Worm (Caenorhabditis elegans) whole organism, L4 larva: ENCODE data around the gene set-16.
A peak's percentile ranks its signal among the peaks of the same experiment; 100 is the strongest.

Experiments
- F37D6.2 ChIP-seq: sonication (generic microtip); optimal IDR thresholded peaks from 2 replicates; lab custom pipeline; 2016; ENCODE audit warnings: mild to moderate bottlenecking, missing genetic modification characterization, missing compliant biosample characterization
- F49E8.2 ChIP-seq: sonication (generic microtip); optimal IDR thresholded peaks from 2 replicates; lab custom pipeline; 2016; ENCODE audit warnings: missing compliant biosample characterization, mild to moderate bottlenecking, missing genetic modification characterization, borderline replicate concordance
- R02D3.7 ChIP-seq: fragments of 150-350 bp; sonication (generic microtip); optimal IDR thresholded peaks from 3 replicates; lab custom pipeline; 2014; ENCODE audit warnings: missing biosample characterization, missing genetic modification characterization
- T20F7.1 ChIP-seq: fragments of 200-800 bp; sonication (Bioruptor generic); optimal IDR thresholded peaks from 2 replicates; lab custom pipeline; 2018; ENCODE audit warnings: mild to moderate bottlenecking, missing genetic modification characterization, missing compliant biosample characterization
- Y105C5A.15 ChIP-seq: fragments of 200-800 bp; sonication (Bioruptor generic); IDR thresholded peaks from 2 replicates; pipeline ENCODE4 v1.3.6; 2022; ENCODE audit warnings: missing genetic modification characterization, missing compliant biosample characterization
- Y48G9A.11 ChIP-seq: fragments of 200-800 bp; sonication (Bioruptor generic); IDR thresholded peaks from 2 replicates; pipeline ENCODE4 v1.3.6; 2022; ENCODE audit warnings: missing genetic modification reagents, missing genetic modification characterization, missing compliant biosample characterization
- aly-2 ChIP-seq: sonication (generic microtip); optimal IDR thresholded peaks from 2 replicates; lab custom pipeline; 2018; ENCODE audit warnings: missing biosample characterization, missing genetic modification characterization
- ces-1 ChIP-seq: fragments of 150-350 bp; sonication (generic microtip); optimal IDR thresholded peaks from 4 replicates; lab custom pipeline; 2014; ENCODE audit warnings: missing biosample characterization, missing genetic modification reagents, missing genetic modification characterization
- cey-2 ChIP-seq: sonication (generic microtip); optimal IDR thresholded peaks from 3 replicates; lab custom pipeline; 2017; ENCODE audit warnings: missing genetic modification characterization, mild to moderate bottlenecking, missing compliant biosample characterization, antibody characterized with exemption, borderline replicate concordance; ENCODE audit not compliant: insufficient read depth
- ctbp-1 ChIP-seq: fragments of 200-800 bp; sonication (Bioruptor generic); IDR thresholded peaks from 2 replicates; pipeline ENCODE4 v1.3.6; 2022; ENCODE audit warnings: missing genetic modification reagents, missing genetic modification characterization, missing compliant biosample characterization
- daf-12 ChIP-seq: fragments of 150-350 bp; optimal IDR thresholded peaks from 2 replicates; lab custom pipeline; 2014; ENCODE audit warnings: missing biosample characterization, missing genetic modification reagents, missing genetic modification characterization
- daf-19 ChIP-seq: fragments of 200-800 bp; sonication (Bioruptor generic); conservative IDR thresholded peaks from 2 replicates; pipeline ENCODE4 v1.3.6; 2022; ENCODE audit warnings: missing genetic modification characterization, missing compliant biosample characterization
- dmd-6 ChIP-seq: fragments of 200-800 bp; sonication (Bioruptor generic); IDR thresholded peaks from 2 replicates; pipeline ENCODE4 v1.3.6; 2022; ENCODE audit warnings: missing genetic modification reagents, missing genetic modification characterization, missing compliant biosample characterization
- egl-43 ChIP-seq: fragments of 200-800 bp; sonication (Bioruptor generic); IDR thresholded peaks from 2 replicates; pipeline ENCODE4 v1.3.6; 2022; ENCODE audit warnings: missing genetic modification reagents, missing genetic modification characterization, missing compliant biosample characterization
- fkh-10 ChIP-seq: fragments of 150-350 bp; optimal IDR thresholded peaks from 2 replicates; lab custom pipeline; 2014; ENCODE audit warnings: missing biosample characterization, missing genetic modification reagents, missing genetic modification characterization
- fos-1 ChIP-seq: fragments of 150-350 bp; optimal IDR thresholded peaks from 2 replicates; lab custom pipeline; 2014; ENCODE audit warnings: missing biosample characterization, missing genetic modification characterization
- hlh-30 ChIP-seq: sonication (generic microtip); optimal IDR thresholded peaks from 2 replicates; lab custom pipeline; 2017; ENCODE audit warnings: antibody characterized with exemption, mild to moderate bottlenecking, missing genetic modification characterization, missing compliant biosample characterization; ENCODE audit not compliant: insufficient read depth
- jun-1 ChIP-seq: fragments of 150-350 bp; optimal IDR thresholded peaks from 2 replicates; lab custom pipeline; 2014; ENCODE audit warnings: missing biosample characterization, missing genetic modification reagents, missing genetic modification characterization
- lim-7 ChIP-seq: fragments of 200-800 bp; sonication (Bioruptor generic); IDR thresholded peaks from 2 replicates; pipeline ENCODE4 v1.3.6; 2022; ENCODE audit warnings: missing genetic modification characterization, missing compliant biosample characterization
- lin-1 ChIP-seq: fragments of 200-800 bp; sonication (Bioruptor generic); IDR thresholded peaks from 2 replicates; pipeline ENCODE4 v1.3.6; 2022; ENCODE audit warnings: missing genetic modification reagents, missing genetic modification characterization, missing compliant biosample characterization
- lin-38 ChIP-seq: fragments of 200-800 bp; sonication (Bioruptor generic); IDR thresholded peaks from 2 replicates; pipeline ENCODE4 v1.3.6; 2022; ENCODE audit warnings: missing genetic modification reagents, missing genetic modification characterization, missing compliant biosample characterization
- lsy-2 ChIP-seq, 2 experiments: fragments of 150-350 bp in 1 of 2; sonication (generic microtip) in 1 of 2; optimal IDR thresholded peaks; 2 replicates each; lab custom pipeline; 2014 to 2017; ENCODE audit warnings: missing biosample characterization in 2 of 2, missing genetic modification characterization in 2 of 2
- madf-5 ChIP-seq, 2 experiments: fragments of 200-800 bp; sonication (Bioruptor generic); IDR thresholded peaks; 2 replicates each; pipeline ENCODE4 v1.3.6; 2022; ENCODE audit warnings: missing compliant biosample characterization in 2 of 2, missing genetic modification characterization in 2 of 2
- madf-9 ChIP-seq: fragments of 200-800 bp; sonication (Bioruptor generic); conservative IDR thresholded peaks from 2 replicates; pipeline ENCODE4 v1.3.6; 2022; ENCODE audit warnings: missing genetic modification reagents, missing genetic modification characterization, missing compliant biosample characterization
- mdl-1 ChIP-seq, 2 experiments: fragments of 150-350 bp in 1 of 2; sonication (generic microtip) in 1 of 2; optimal IDR thresholded peaks; 2 replicates each; lab custom pipeline; 2014 to 2017; ENCODE audit warnings: missing biosample characterization in 2 of 2, missing genetic modification characterization in 2 of 2
- mes-2 ChIP-seq: sonication (generic microtip); optimal IDR thresholded peaks from 2 replicates; lab custom pipeline; 2016; ENCODE audit warnings: missing genotype, mild to moderate bottlenecking, missing genetic modification characterization, missing compliant biosample characterization; ENCODE audit not compliant: poor library complexity, severe bottlenecking
- mxl-2 ChIP-seq: fragments of 200-800 bp; sonication (Bioruptor generic); conservative IDR thresholded peaks from 2 replicates; pipeline ENCODE4 v1.3.6; 2022; ENCODE audit warnings: missing genetic modification reagents, missing genetic modification characterization, missing compliant biosample characterization
- mxl-3 ChIP-seq: fragments of 200-800 bp; sonication (Bioruptor generic); optimal IDR thresholded peaks from 2 replicates; lab custom pipeline; 2018; ENCODE audit warnings: mild to moderate bottlenecking, missing genetic modification characterization, missing compliant biosample characterization
- nhr-111 ChIP-seq: fragments of 200-800 bp; sonication (Bioruptor generic); optimal IDR thresholded peaks from 2 replicates; lab custom pipeline; 2018; ENCODE audit warnings: mild to moderate bottlenecking, missing genetic modification characterization, missing compliant biosample characterization
- nhr-28 ChIP-seq: fragments of 150-350 bp; optimal IDR thresholded peaks from 2 replicates; lab custom pipeline; 2014; ENCODE audit warnings: missing biosample characterization, missing genetic modification characterization
- nhr-48 ChIP-seq: sonication (generic microtip); optimal IDR thresholded peaks from 2 replicates; lab custom pipeline; 2016; ENCODE audit warnings: mild to moderate bottlenecking, missing genetic modification characterization, missing compliant biosample characterization
- nhr-6 ChIP-seq: fragments of 150-350 bp; optimal IDR thresholded peaks from 2 replicates; lab custom pipeline; 2014; ENCODE audit warnings: missing biosample characterization, missing genetic modification characterization
- nhr-77 ChIP-seq: fragments of 150-350 bp; optimal IDR thresholded peaks from 2 replicates; lab custom pipeline; 2014; ENCODE audit warnings: missing biosample characterization, missing genetic modification characterization
- php-3 ChIP-seq: fragments of 200-800 bp; sonication (Bioruptor generic); IDR thresholded peaks from 2 replicates; pipeline ENCODE4 v1.3.6; 2022; ENCODE audit warnings: missing genetic modification reagents, missing genetic modification characterization, missing compliant biosample characterization
- pqm-1 ChIP-seq: sonication (generic microtip); optimal IDR thresholded peaks from 2 replicates; lab custom pipeline; 2017; ENCODE audit warnings: missing biosample characterization, missing genetic modification characterization
- set-16 ChIP-seq: fragments of 200-800 bp; sonication (Bioruptor generic); IDR thresholded peaks from 2 replicates; pipeline ENCODE4 v1.3.6; 2022; ENCODE audit warnings: missing genetic modification reagents, missing genetic modification characterization, missing compliant biosample characterization
- skn-1 ChIP-seq: fragments of 150-350 bp; optimal IDR thresholded peaks from 2 replicates; lab custom pipeline; 2014; ENCODE audit warnings: missing biosample characterization, missing genetic modification characterization
- snpc-4 ChIP-seq: fragments of 150-350 bp; optimal IDR thresholded peaks from 2 replicates; lab custom pipeline; 2014; ENCODE audit warnings: missing biosample characterization, missing genetic modification characterization
- tra-1 ChIP-seq: fragments of 200-800 bp; sonication (Bioruptor generic); IDR thresholded peaks from 2 replicates; pipeline ENCODE4 v1.3.6; 2022; ENCODE audit warnings: missing genetic modification reagents, missing genetic modification characterization, missing compliant biosample characterization
- unc-62 ChIP-seq, 3 experiments: fragments of 150-350 bp in 1 of 3; sonication (generic microtip); optimal IDR thresholded peaks in 2 of 3; peaks in 1 of 3; 1 replicate in 1 of 3; 2 replicates in 2 of 3; lab custom pipeline; 2014 to 2017; ENCODE audit warnings: missing biosample characterization in 3 of 3, missing genetic modification characterization in 3 of 3, missing genetic modification reagents in 3 of 3, missing genotype in 1 of 3
- vab-7 ChIP-seq: fragments of 200-800 bp; sonication (Bioruptor generic); IDR thresholded peaks from 2 replicates; pipeline ENCODE4 v1.3.6; 2022; ENCODE audit warnings: missing genetic modification reagents, missing genetic modification characterization, missing compliant biosample characterization
- zip-2 ChIP-seq: fragments of 150-350 bp; optimal IDR thresholded peaks from 2 replicates; lab custom pipeline; 2014; ENCODE audit warnings: missing biosample characterization, missing genetic modification characterization
- ztf-11 ChIP-seq: fragments of 150-350 bp; optimal IDR thresholded peaks from 2 replicates; lab custom pipeline; 2014; ENCODE audit warnings: missing biosample characterization, missing genetic modification characterization
- ztf-7 ChIP-seq: fragments of 150-350 bp; optimal IDR thresholded peaks from 2 replicates; lab custom pipeline; 2014; ENCODE audit warnings: missing biosample characterization, missing genetic modification characterization

Gene set-16

DNA sequence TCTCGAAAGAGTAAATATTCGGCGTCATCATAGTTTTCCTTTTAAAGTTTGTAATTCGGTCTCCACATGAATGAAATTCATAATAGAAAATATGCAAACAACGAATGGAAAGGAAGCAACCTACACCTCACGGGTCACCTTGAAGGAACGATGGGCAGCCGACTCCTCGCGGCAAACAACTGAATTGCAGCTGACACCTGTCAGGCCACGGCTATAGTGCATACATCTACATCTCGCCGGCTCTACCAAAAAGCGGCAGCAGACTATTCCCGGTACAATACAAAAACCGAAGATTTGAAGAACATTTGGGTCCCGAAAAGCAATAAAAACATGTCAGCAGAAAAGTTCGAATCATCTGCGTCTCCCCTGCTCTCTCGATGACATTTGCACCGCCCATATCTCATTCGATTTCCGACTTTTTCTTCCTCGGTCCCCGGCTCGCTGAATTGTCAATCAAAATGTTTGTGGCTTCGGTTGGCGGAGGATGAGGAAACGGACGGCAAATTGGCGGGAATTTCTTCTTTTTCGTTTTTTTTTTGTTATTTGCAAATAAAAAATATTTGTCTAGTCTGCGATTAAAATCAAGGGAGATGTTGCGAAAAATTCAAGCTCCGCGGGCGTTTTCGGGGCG lies 7.9 kb upstream of the set-16 start (continued):
- TF ChIP-seq lin-38 (GFP tag; lab: Robert Waterston, UW) (no peak), snpc-4 (no peak), egl-43 (GFP tag; lab: Robert Waterston, UW) (no peak)

- TF ChIP-seq mxl-2, result no peak
- no peak for TF ChIP-seq mes-2 (tag; lab: Kevin White, UChicago)
- peak in 1 of 2 experiments; percentile 7 for TF ChIP-seq lsy-2 (tag; optimal IDR thresholded peaks at IDR 0.05; lab: Kevin White, UChicago)
- no peak for TF ChIP-seq madf-5 (GFP tag; IDR thresholded peaks at IDR 0.05; lab: Robert Waterston, UW)
- TF ChIP-seq Y48G9A.11 (GFP tag; lab: Robert Waterston, UW), result no peak
- TF ChIP-seq mdl-1 (tag; optimal IDR thresholded peaks at IDR 0.05; lab: Kevin White, UChicago), result peak in 1 of 2 experiments; percentile 40
- no peak for TF ChIP-seq madf-9 (GFP tag; lab: Robert Waterston, UW)
- TF ChIP-seq fkh-10 (GFP tag; lab: Kevin White, UChicago), result peak; percentile 57
- peak; percentile 33 for TF ChIP-seq hlh-30 (tag; lab: Kevin White, UChicago)
- no peak for TF ChIP-seq jun-1
- no peak for TF ChIP-seq R02D3.7 (tag; lab: Kevin White, UChicago)
- TF ChIP-seq nhr-48 (tag; lab: Kevin White, UChicago), result no peak
- no peak for TF ChIP-seq fos-1
- peak; percentile 64 for TF ChIP-seq ces-1 (GFP tag; lab: Kevin White, UChicago)
- no peak for TF ChIP-seq aly-2 (tag; lab: Kevin White, UChicago)
- no peak for TF ChIP-seq pqm-1 (tag; lab: Kevin White, UChicago)
- no peak for TF ChIP-seq F49E8.2
Measured at ce11 chrIII:13637681-13638080, 6.0 kb upstream of the set-16 start.

ce11 chrIII:13640003-13640499 lies 3.7 kb upstream of the set-16 start:
- peak in 1 of 2 experiments; percentile 92 for TF ChIP-seq unc-62 (GFP tag; optimal IDR thresholded peaks at IDR 0.05 in 1 of 2; lab: Kevin White, UChicago)
- no peak for TF ChIP-seq unc-62 (tag; optimal IDR thresholded peaks at IDR 0.05; lab: Kevin White, UChicago)
- TF ChIP-seq lin-38 (GFP tag; lab: Robert Waterston, UW), result no peak
- no peak for TF ChIP-seq ztf-11 (tag; lab: Kevin White, UChicago)
- TF ChIP-seq tra-1 (GFP tag; lab: Robert Waterston, UW), result no peak
- no peak for TF ChIP-seq mxl-3
- TF ChIP-seq set-16 (GFP tag; lab: Robert Waterston, UW), result peak; percentile 71

- no peak for TF ChIP-seq daf-12 (tag; lab: Kevin White, UChicago)
- no peak for TF ChIP-seq fkh-10 (GFP tag; lab: Kevin White, UChicago)
- TF ChIP-seq nhr-77 (tag; lab: Kevin White, UChicago), result no peak
- no peak for TF ChIP-seq F37D6.2
- no peak for TF ChIP-seq skn-1 (tag; lab: Kevin White, UChicago)
- TF ChIP-seq lim-7 (GFP tag; lab: Robert Waterston, UW), result no peak
Measured at ce11 chrIII:13640869-13641268, 2.8 kb upstream of the set-16 start.

DNA sequence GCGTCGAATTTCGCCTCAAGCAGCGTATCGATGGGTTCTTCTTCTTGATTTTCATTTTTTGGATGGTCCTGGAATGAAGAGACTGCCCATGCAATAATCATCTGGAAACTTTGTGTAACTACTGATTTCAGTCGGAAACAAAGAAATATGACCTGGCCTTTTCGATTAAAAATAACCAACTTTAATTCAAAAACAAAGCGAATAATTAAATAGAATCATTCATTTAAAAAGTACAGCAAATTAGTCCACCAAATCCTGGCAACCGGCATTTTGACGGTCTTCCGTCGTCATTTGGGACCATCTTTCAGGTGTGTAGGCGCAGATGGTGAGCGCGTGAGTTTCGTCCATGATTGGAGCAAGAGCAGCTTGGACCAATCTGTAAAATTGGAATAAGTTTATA lies 2.1 kb upstream of the set-16 start, which contains the start of gene acbp-5:
Gene acbp-5, minus strand, starts transcription at position 101 of the 400 bp plus-strand sequence.
- TF ChIP-seq ztf-7 (tag; lab: Kevin White, UChicago) (no peak), zip-2 (tag; lab: Kevin White, UChicago) (no peak), F49E8.2 (no peak), daf-19 (GFP tag; lab: Robert Waterston, UW) (no peak), nhr-28 (tag; lab: Kevin White, UChicago) (no peak), dmd-6 (GFP tag; lab: Robert Waterston, UW) (no peak), php-3 (GFP tag; lab: Robert Waterston, UW) (no peak), nhr-6 (tag; lab: Kevin White, UChicago) (no peak), vab-7 (GFP tag; lab: Robert Waterston, UW) (no peak), ctbp-1 (GFP tag; lab: Robert Waterston, UW) (no peak), Y105C5A.15 (GFP tag; lab: Robert Waterston, UW) (no peak), cey-2 (tag; lab: Kevin White, UChicago) (no peak), T20F7.1 (no peak), lin-1 (GFP tag; lab: Robert Waterston, UW) (no peak), lim-7 (GFP tag; lab: Robert Waterston, UW) (no peak), nhr-111 (no peak), ces-1 (GFP tag; lab: Kevin White, UChicago) (no peak)
